Fruit fly (Drosophila melanogaster): Measurements from ENCODE around the gene RabX6.

RabX6 gene

dm6 chr3L:684749-685440, 5.4 kb upstream of the RabX6 start:
- TF ChIP-seq CG8301 (tag; optimal IDR thresholded peaks at IDR 0.05): no peak
- TF ChIP-seq CG15710 (tag; optimal IDR thresholded peaks at IDR 0.05): peak; percentile 27
- TF ChIP-seq CG32121 (GFP tag; IDR thresholded peaks at IDR 0.05): no peak
- TF ChIP-seq CG17806 (tag; optimal IDR thresholded peaks at IDR 0.05): peak; percentile 10
- TF ChIP-seq CG8159 (tag; optimal IDR thresholded peaks at IDR 0.05): peak; percentile 43
- no peak for TF ChIP-seq CG10348 (GFP tag; IDR thresholded peaks at IDR 0.05)
- TF ChIP-seq CG34367 (tag; optimal IDR thresholded peaks at IDR 0.05): no peak
- no peak for TF ChIP-seq CG12605 (GFP tag; IDR thresholded peaks at IDR 0.05)

- TF ChIP-seq CG13204 (GFP tag; optimal IDR thresholded peaks at IDR 0.05) (no peak), CG4496 (GFP tag; IDR thresholded peaks at IDR 0.05) (peak; percentile 44; the same call in 2 of the 3 replicates)
Observed at dm6 chr3L:685441-685804, 4.9 kb upstream of the RabX6 start, which contains the start of gene ebd1. TSS of gene ebd1 (minus strand) at chr3L:685549.

- TF ChIP-seq CG32121 (GFP tag; IDR thresholded peaks at IDR 0.05) (no peak), CG9948 (tag; optimal IDR thresholded peaks at IDR 0.05) (no peak), CG8159 (tag; optimal IDR thresholded peaks at IDR 0.05) (no peak), CG13204 (GFP tag; optimal IDR thresholded peaks at IDR 0.05) (no peak), CG15710 (tag; optimal IDR thresholded peaks at IDR 0.05) (no peak), Ets98B (GFP tag; IDR thresholded peaks at IDR 0.05) (no peak), EcR (GFP tag; optimal IDR thresholded peaks at IDR 0.05) (no peak), rn (GFP tag; IDR thresholded peaks at IDR 0.05) (no peak), CG4496 (GFP tag; IDR thresholded peaks at IDR 0.05) (no peak), Snoo (tag; optimal IDR thresholded peaks at IDR 0.05) (no peak), CG12605 (GFP tag; IDR thresholded peaks at IDR 0.05) (no peak), CG17806 (tag; optimal IDR thresholded peaks at IDR 0.05) (no peak), CG34367 (tag; optimal IDR thresholded peaks at IDR 0.05) (no peak), CG14655 (GFP tag; optimal IDR thresholded peaks at IDR 0.05) (no peak), Pif1A (GFP tag; optimal IDR thresholded peaks at IDR 0.05) (no peak), CG10348 (GFP tag; IDR thresholded peaks at IDR 0.05) (no peak), gl (tag; optimal IDR thresholded peaks at IDR 0.05) (no peak), Pif1B (GFP tag; optimal IDR thresholded peaks at IDR 0.05) (no peak)
Observed at dm6 chr3L:687858-688257, 2.5 kb upstream of the RabX6 start, which contains the start of gene hiro. TSS of gene hiro (minus strand) at chr3L:687958.

dm6 chr3L:692699-693098, 2.4 kb downstream of the RabX6 start, which contains the start of gene Vti1a:
TSS of gene Vti1a (minus strand) at chr3L:692919.
- TF ChIP-seq CG12605 (GFP tag; IDR thresholded peaks at IDR 0.05) (no peak), Snoo (tag; optimal IDR thresholded peaks at IDR 0.05) (peak; percentile 12)

dm6 chr3L:695510-695909, 5.2 kb downstream of the RabX6 start:
- TF ChIP-seq CG9948 (tag; optimal IDR thresholded peaks at IDR 0.05) (no peak), CG15710 (tag; optimal IDR thresholded peaks at IDR 0.05) (no peak), EcR (GFP tag; optimal IDR thresholded peaks at IDR 0.05) (no peak), Pif1B (GFP tag; optimal IDR thresholded peaks at IDR 0.05) (no peak), Snoo (tag; optimal IDR thresholded peaks at IDR 0.05) (no peak), CG34367 (tag; optimal IDR thresholded peaks at IDR 0.05) (no peak), CG8159 (tag; optimal IDR thresholded peaks at IDR 0.05) (no peak), CG10348 (GFP tag; IDR thresholded peaks at IDR 0.05) (no peak), CG4496 (GFP tag; IDR thresholded peaks at IDR 0.05) (no peak), gl (tag; optimal IDR thresholded peaks at IDR 0.05) (no peak), Pif1A (GFP tag; optimal IDR thresholded peaks at IDR 0.05) (no peak), D1 (tag; optimal IDR thresholded peaks at IDR 0.05) (no peak)

dm6 chr3L:696404-697054, 6.2 kb downstream of the RabX6 start:
- peak; percentile 97 for TF ChIP-seq CG14655 (GFP tag; optimal IDR thresholded peaks at IDR 0.05)
- TF ChIP-seq Pif1B (GFP tag; optimal IDR thresholded peaks at IDR 0.05): peak; percentile 95
- TF ChIP-seq CG4496 (GFP tag; IDR thresholded peaks at IDR 0.05): peak; percentile 96
- peak; percentile 91 for TF ChIP-seq Pif1A (GFP tag; optimal IDR thresholded peaks at IDR 0.05)
- peak; percentile 95 for TF ChIP-seq CG34367 (tag; optimal IDR thresholded peaks at IDR 0.05)
- peak; percentile 97 for TF ChIP-seq fd96Ca (GFP tag; IDR thresholded peaks at IDR 0.05)
- TF ChIP-seq CG12605 (GFP tag; IDR thresholded peaks at IDR 0.05): peak; percentile 95
- peak; percentile 92 for TF ChIP-seq rn (GFP tag; IDR thresholded peaks at IDR 0.05)
- TF ChIP-seq CG32121 (GFP tag; IDR thresholded peaks at IDR 0.05): peak; percentile 95
- TF ChIP-seq gl (tag; optimal IDR thresholded peaks at IDR 0.05): peak; percentile 95
- TF ChIP-seq CG15710 (tag; optimal IDR thresholded peaks at IDR 0.05): peak; percentile 98
- peak; percentile 99 for TF ChIP-seq CG17806 (tag; optimal IDR thresholded peaks at IDR 0.05)
- TF ChIP-seq EcR (GFP tag; optimal IDR thresholded peaks at IDR 0.05): peak; percentile 45
- TF ChIP-seq CG10348 (GFP tag; IDR thresholded peaks at IDR 0.05): peak; percentile 78
- peak; percentile 96 for TF ChIP-seq Ets98B (GFP tag; IDR thresholded peaks at IDR 0.05)
- TF ChIP-seq Snoo (tag; optimal IDR thresholded peaks at IDR 0.05): peak; percentile 90
- TF ChIP-seq CG8301 (tag; optimal IDR thresholded peaks at IDR 0.05): peak; percentile 94
- TF ChIP-seq CG13204 (GFP tag; optimal IDR thresholded peaks at IDR 0.05): peak; percentile 94
- TF ChIP-seq CG8159 (tag; optimal IDR thresholded peaks at IDR 0.05): peak; percentile 98
- TF ChIP-seq CG9948 (tag; optimal IDR thresholded peaks at IDR 0.05): peak; percentile 99
- no peak for TF ChIP-seq D1 (tag; optimal IDR thresholded peaks at IDR 0.05)
